Fruit fly (Drosophila melanogaster) whole organism, prepupa: ENCODE results near the gene CG9168.

ENCODE experiments used
- Blimp-1 ChIP-seq: fragments of 200-800 bp; sonication (Bioruptor generic); optimal IDR thresholded peaks from 3 replicates; lab custom pipeline; 2017; ENCODE audit warnings: missing biosample characterization, missing genetic modification characterization, mild to moderate bottlenecking, moderate library complexity, missing genetic modification reagents
- CG10631 ChIP-seq: fragments of 200-800 bp; sonication (Bioruptor generic); optimal IDR thresholded peaks from 2 replicates; lab custom pipeline; 2016; ENCODE audit warnings: missing biosample characterization, missing genetic modification characterization
- CG10669 ChIP-seq: fragments of 200-800 bp; sonication (Bioruptor generic); optimal IDR thresholded peaks from 3 replicates; lab custom pipeline; 2018; ENCODE audit warnings: missing biosample characterization, mild to moderate bottlenecking, missing genetic modification characterization, moderate library complexity
- CG11294 ChIP-seq: fragments of 200-800 bp; sonication (Bioruptor generic); IDR thresholded peaks from 2 replicates; pipeline ENCODE4 v1.3.6; 2022; ENCODE audit warnings: missing biosample characterization, missing genetic modification characterization
- CG11902 ChIP-seq: fragments of 200-800 bp; sonication (Bioruptor generic); optimal IDR thresholded peaks from 3 replicates; lab custom pipeline; 2016; ENCODE audit warnings: missing biosample characterization, missing genetic modification characterization
- CG15336 ChIP-seq: fragments of 200-800 bp; sonication (Bioruptor generic); IDR thresholded peaks from 2 replicates; pipeline ENCODE4 v1.3.6; 2022; ENCODE audit warnings: missing biosample characterization, missing genetic modification characterization
- CG1621 ChIP-seq: fragments of 200-800 bp; sonication (Bioruptor generic); optimal IDR thresholded peaks from 3 replicates; lab custom pipeline; 2018; ENCODE audit warnings: missing biosample characterization, mild to moderate bottlenecking, missing genetic modification characterization
- CG16779 ChIP-seq: fragments of 200-800 bp; sonication (Bioruptor generic); optimal IDR thresholded peaks from 3 replicates; lab custom pipeline; 2017; ENCODE audit warnings: missing biosample characterization, mild to moderate bottlenecking, missing genetic modification characterization
- CG3032 ChIP-seq: fragments of 200-800 bp; optimal IDR thresholded peaks from 2 replicates; lab custom pipeline; 2019; ENCODE audit warnings: missing biosample characterization, mild to moderate bottlenecking, missing genetic modification characterization, moderate library complexity
- CG31627 ChIP-seq: fragments of 200-800 bp; sonication (Bioruptor generic); optimal IDR thresholded peaks from 3 replicates; lab custom pipeline; 2016; ENCODE audit warnings: missing biosample characterization, missing genetic modification characterization
- CG32006 ChIP-seq: fragments of 200-800 bp; sonication (Bioruptor generic); optimal IDR thresholded peaks from 3 replicates; lab custom pipeline; 2017; ENCODE audit warnings: missing biosample characterization, mild to moderate bottlenecking, missing genetic modification characterization
- CG34406 ChIP-seq: fragments of 200-800 bp; sonication (Bioruptor generic); optimal IDR thresholded peaks from 3 replicates; lab custom pipeline; 2016; ENCODE audit warnings: missing biosample characterization, missing genetic modification characterization
- CG3919 ChIP-seq: fragments of 200-800 bp; sonication (Bioruptor generic); optimal IDR thresholded peaks from 3 replicates; lab custom pipeline; 2016; ENCODE audit warnings: missing biosample characterization, missing genetic modification characterization
- CG4318 ChIP-seq: fragments of 200-800 bp; sonication (Bioruptor generic); optimal IDR thresholded peaks from 3 replicates; lab custom pipeline; 2017; ENCODE audit warnings: missing biosample characterization, mild to moderate bottlenecking, missing genetic modification characterization
- CG6163 ChIP-seq: fragments of 200-800 bp; sonication (Bioruptor generic); IDR thresholded peaks from 3 replicates; pipeline ENCODE4 v1.3.6; 2022; ENCODE audit warnings: missing biosample characterization, missing genetic modification characterization
- CG6276 ChIP-seq: fragments of 200-800 bp; sonication (Bioruptor generic); optimal IDR thresholded peaks from 2 replicates; lab custom pipeline; 2017; ENCODE audit warnings: missing biosample characterization, mild to moderate bottlenecking, missing genetic modification characterization
- CG6792 ChIP-seq: fragments of 200-800 bp; sonication (Bioruptor generic); optimal IDR thresholded peaks from 3 replicates; lab custom pipeline; 2016; ENCODE audit warnings: missing biosample characterization, missing genetic modification characterization
- CG6808 ChIP-seq: fragments of 200-800 bp; sonication (Bioruptor generic); optimal IDR thresholded peaks from 3 replicates; lab custom pipeline; 2017; ENCODE audit warnings: missing biosample characterization, missing genetic modification characterization, mild to moderate bottlenecking, moderate library complexity, missing genetic modification reagents
- CG6854 ChIP-seq: fragments of 200-800 bp; sonication (Bioruptor generic); optimal IDR thresholded peaks from 2 replicates; lab custom pipeline; 2017; ENCODE audit warnings: missing biosample characterization, mild to moderate bottlenecking, missing genetic modification characterization
- CG7368 ChIP-seq: fragments of 200-800 bp; sonication (Bioruptor generic); optimal IDR thresholded peaks from 3 replicates; lab custom pipeline; 2016; ENCODE audit warnings: missing biosample characterization, missing genetic modification characterization
- CG8119 ChIP-seq: fragments of 200-800 bp; sonication (Bioruptor generic); IDR thresholded peaks from 3 replicates; pipeline ENCODE4 v1.3.6; 2022; ENCODE audit warnings: missing biosample characterization, missing genetic modification characterization
- CG8319 ChIP-seq: fragments of 200-800 bp; sonication (Bioruptor generic); optimal IDR thresholded peaks from 3 replicates; lab custom pipeline; 2016; ENCODE audit warnings: missing biosample characterization, missing genetic modification characterization
- CG8632 ChIP-seq: fragments of 200-800 bp; sonication (Bioruptor generic); optimal IDR thresholded peaks from 3 replicates; lab custom pipeline; 2016; ENCODE audit warnings: missing biosample characterization, missing genetic modification characterization
- CG9139 ChIP-seq: fragments of 200-800 bp; sonication (Bioruptor generic); optimal IDR thresholded peaks from 3 replicates; lab custom pipeline; 2017; ENCODE audit warnings: missing biosample characterization, mild to moderate bottlenecking, missing genetic modification characterization
- Eip75B ChIP-seq: fragments of 200-800 bp; sonication (Bioruptor generic); optimal IDR thresholded peaks from 3 replicates; lab custom pipeline; 2016; ENCODE audit warnings: missing biosample characterization, missing genetic modification characterization
- Eip93F ChIP-seq: fragments of 200-800 bp; sonication (Bioruptor generic); optimal IDR thresholded peaks from 2 replicates; lab custom pipeline; 2016; ENCODE audit warnings: missing biosample characterization, mild to moderate bottlenecking, missing genetic modification characterization
- Ets21C ChIP-seq: fragments of 200-800 bp; sonication (Bioruptor generic); optimal IDR thresholded peaks from 3 replicates; lab custom pipeline; 2016; ENCODE audit warnings: missing biosample characterization, missing genetic modification characterization
- Ets96B ChIP-seq: fragments of 200-800 bp; optimal IDR thresholded peaks from 2 replicates; lab custom pipeline; 2019; ENCODE audit warnings: missing biosample characterization, mild to moderate bottlenecking, missing genetic modification characterization, moderate library complexity
- Gug ChIP-seq: fragments of 200-800 bp; sonication (Bioruptor generic); IDR thresholded peaks from 2 replicates; pipeline ENCODE4 v1.3.6; 2022; ENCODE audit warnings: missing biosample characterization, missing genetic modification characterization
- Hr38 ChIP-seq: sonication (Bioruptor generic); optimal IDR thresholded peaks from 2 replicates; lab custom pipeline; 2016; ENCODE audit warnings: missing biosample characterization, missing genetic modification characterization
- Hr39 ChIP-seq: fragments of 200-800 bp; sonication (Bioruptor generic); optimal IDR thresholded peaks from 2 replicates; lab custom pipeline; 2016; ENCODE audit warnings: missing biosample characterization, missing genetic modification characterization
- Hr4 ChIP-seq: fragments of 200-800 bp; sonication (Bioruptor generic); optimal IDR thresholded peaks from 3 replicates; lab custom pipeline; 2016; ENCODE audit warnings: missing biosample characterization, missing genetic modification characterization
- Lpt ChIP-seq: fragments of 200-800 bp; sonication (Bioruptor generic); optimal IDR thresholded peaks from 3 replicates; lab custom pipeline; 2016; ENCODE audit warnings: missing biosample characterization, missing genetic modification characterization
- Met ChIP-seq: fragments of 200-800 bp; sonication (Bioruptor generic); optimal IDR thresholded peaks from 3 replicates; lab custom pipeline; 2016; ENCODE audit warnings: missing biosample characterization, missing genetic modification characterization
- OdsH ChIP-seq: fragments of 200-800 bp; sonication (Bioruptor generic); optimal IDR thresholded peaks from 3 replicates; lab custom pipeline; 2016; ENCODE audit warnings: missing biosample characterization, missing genetic modification characterization
- Smox ChIP-seq: fragments of 200-800 bp; sonication (Bioruptor generic); optimal IDR thresholded peaks from 3 replicates; lab custom pipeline; 2016; ENCODE audit warnings: missing biosample characterization, missing genetic modification characterization
- acj6 ChIP-seq: fragments of 200-800 bp; sonication (Bioruptor generic); optimal IDR thresholded peaks from 3 replicates; lab custom pipeline; 2016; ENCODE audit warnings: missing biosample characterization, missing genetic modification characterization
- dac ChIP-seq: fragments of 200-800 bp; sonication (Bioruptor generic); optimal IDR thresholded peaks from 2 replicates; lab custom pipeline; 2017; ENCODE audit warnings: missing biosample characterization, mild to moderate bottlenecking, missing genetic modification characterization
- dsx ChIP-seq: fragments of 200-800 bp; optimal IDR thresholded peaks from 3 replicates; lab custom pipeline; 2019; ENCODE audit warnings: missing biosample characterization, mild to moderate bottlenecking, missing genetic modification characterization, moderate library complexity; ENCODE audit not compliant: poor library complexity, severe bottlenecking
- eg ChIP-seq: fragments of 200-800 bp; sonication (Bioruptor generic); IDR thresholded peaks from 3 replicates; pipeline ENCODE4 v1.3.6; 2022; ENCODE audit warnings: missing biosample characterization, missing genetic modification characterization
- esn ChIP-seq: fragments of 200-800 bp; sonication (Bioruptor generic); optimal IDR thresholded peaks from 2 replicates; lab custom pipeline; 2016; ENCODE audit warnings: missing biosample characterization, mild to moderate bottlenecking, missing genetic modification characterization, moderate library complexity
- fd59A ChIP-seq: fragments of 200-800 bp; sonication (Bioruptor generic); optimal IDR thresholded peaks from 2 replicates; lab custom pipeline; 2017; ENCODE audit warnings: missing biosample characterization, mild to moderate bottlenecking, missing genetic modification characterization, missing genetic modification reagents
- fd85E ChIP-seq: fragments of 200-800 bp; sonication (Bioruptor generic); optimal IDR thresholded peaks from 3 replicates; lab custom pipeline; 2016; ENCODE audit warnings: missing biosample characterization, missing genetic modification characterization
- fkh ChIP-seq: fragments of 200-800 bp; sonication (Bioruptor generic); optimal IDR thresholded peaks from 3 replicates; lab custom pipeline; 2017; ENCODE audit warnings: missing biosample characterization, mild to moderate bottlenecking, missing genetic modification characterization, moderate library complexity
- lz ChIP-seq: fragments of 200-800 bp; sonication (Bioruptor generic); optimal IDR thresholded peaks from 3 replicates; lab custom pipeline; 2016; ENCODE audit warnings: missing biosample characterization, missing genetic modification characterization
- net ChIP-seq: fragments of 200-800 bp; sonication (Bioruptor generic); optimal IDR thresholded peaks from 3 replicates; lab custom pipeline; 2016; ENCODE audit warnings: missing biosample characterization, missing genetic modification characterization
- salr ChIP-seq, 2 experiments: fragments of 200-800 bp; sonication (Bioruptor generic); optimal IDR thresholded peaks; 3 replicates each; lab custom pipeline; 2016 to 2018; ENCODE audit warnings: missing biosample characterization in 2 of 2, missing genetic modification characterization in 2 of 2, mild to moderate bottlenecking in 1 of 2
- topi ChIP-seq: fragments of 200-800 bp; sonication (Bioruptor generic); optimal IDR thresholded peaks from 3 replicates; lab custom pipeline; 2016; ENCODE audit warnings: missing biosample characterization, missing genetic modification characterization
- vri ChIP-seq: fragments of 200-800 bp; sonication (Bioruptor generic); optimal IDR thresholded peaks from 3 replicates; lab custom pipeline; 2016; ENCODE audit warnings: missing biosample characterization, mild to moderate bottlenecking, missing genetic modification characterization

CG9168 gene

dm6 chr3L:1388094-1388493, 22.8 kb upstream of the CG9168 start (continued):
- TF ChIP-seq fd85E (GFP tag; lab: Kevin White, UChicago) (no peak), Eip93F (GFP tag; lab: Kevin White, UChicago) (peak; percentile 25), CG7368 (peak; percentile 2), lz (GFP tag; lab: Kevin White, UChicago) (peak; percentile 70), CG6808 (GFP tag; lab: Kevin White, UChicago) (peak; percentile 43), salr (GFP tag; optimal IDR thresholded peaks at IDR 0.05; lab: Kevin White, UChicago) (peak in 1 of 2 experiments; percentile 49), esn (GFP tag; lab: Kevin White, UChicago) (peak; percentile 81), CG10631 (GFP tag; lab: Kevin White, UChicago) (peak; percentile 61), CG6163 (GFP tag; lab: Robert Waterston, UW) (peak; percentile 67; the same call in 2 of the 3 replicates), CG31627 (GFP tag; lab: Kevin White, UChicago) (peak; percentile 83), CG6854 (no peak), Ets96B (tag; lab: Kevin White, UChicago) (peak; percentile 54), Hr38 (no peak), CG4318 (GFP tag; lab: Kevin White, UChicago) (no peak), CG6276 (GFP tag; lab: Kevin White, UChicago) (no peak), Met (GFP tag; lab: Kevin White, UChicago) (peak; percentile 87), CG3032 (tag; lab: Kevin White, UChicago) (peak; percentile 66)

dm6 chr3L:1388862-1389261, 22.0 kb upstream of the CG9168 start:
- no peak for TF ChIP-seq CG4318 (GFP tag; lab: Kevin White, UChicago)
- no peak for TF ChIP-seq Gug (GFP tag; lab: Robert Waterston, UW)
- no peak for TF ChIP-seq CG15336
- TF ChIP-seq CG31627 (GFP tag; lab: Kevin White, UChicago): peak; percentile 32
- TF ChIP-seq OdsH (GFP tag; lab: Kevin White, UChicago): no peak
- no peak for TF ChIP-seq eg (GFP tag; lab: Robert Waterston, UW)
- no peak for TF ChIP-seq Lpt
- TF ChIP-seq Hr4 (GFP tag; lab: Kevin White, UChicago): no peak
- TF ChIP-seq CG8119 (GFP tag; lab: Robert Waterston, UW): no peak
- TF ChIP-seq CG32006 (GFP tag; lab: Kevin White, UChicago): no peak
- peak; percentile 14 for TF ChIP-seq vri (GFP tag; lab: Kevin White, UChicago)
- no peak for TF ChIP-seq fkh
- no peak for TF ChIP-seq dac (GFP tag; lab: Kevin White, UChicago)
- TF ChIP-seq Blimp-1 (GFP tag; lab: Kevin White, UChicago): no peak
- no peak for TF ChIP-seq CG3032 (tag; lab: Kevin White, UChicago)
- TF ChIP-seq Hr39 (GFP tag; lab: Kevin White, UChicago): peak; percentile 54
- peak; percentile 13 for TF ChIP-seq acj6
- no peak for TF ChIP-seq CG8632
- peak; percentile 34 for TF ChIP-seq Met (GFP tag; lab: Kevin White, UChicago)
- TF ChIP-seq CG34406 (GFP tag; lab: Kevin White, UChicago): no peak
- no peak for TF ChIP-seq CG11902 (GFP tag; lab: Kevin White, UChicago)
- no peak for TF ChIP-seq dsx (GFP tag; lab: Kevin White, UChicago)
- no peak for TF ChIP-seq CG6808 (GFP tag; lab: Kevin White, UChicago)
- no peak for TF ChIP-seq CG7368
- no peak for TF ChIP-seq Eip75B (GFP tag; lab: Kevin White, UChicago)
- no peak for TF ChIP-seq fd59A (GFP tag; lab: Kevin White, UChicago)
- TF ChIP-seq net (GFP tag; lab: Kevin White, UChicago): no peak
- TF ChIP-seq CG16779: no peak
- peak; percentile 35 for TF ChIP-seq Smox (GFP tag; lab: Kevin White, UChicago)
- peak; percentile 27 for TF ChIP-seq Ets21C
- TF ChIP-seq CG6792: no peak
- TF ChIP-seq CG3919 (GFP tag; lab: Kevin White, UChicago): no peak
- peak; percentile 17 for TF ChIP-seq lz (GFP tag; lab: Kevin White, UChicago)
- TF ChIP-seq topi (GFP tag; lab: Kevin White, UChicago): peak; percentile 26
- no peak for TF ChIP-seq CG11294
- TF ChIP-seq CG10669 (GFP tag; lab: Kevin White, UChicago): no peak
- no peak for TF ChIP-seq CG1621
- peak; percentile 11 for TF ChIP-seq CG10631 (GFP tag; lab: Kevin White, UChicago)
- TF ChIP-seq Hr38: no peak
- TF ChIP-seq fd85E (GFP tag; lab: Kevin White, UChicago): no peak
- no peak for TF ChIP-seq CG6163 (GFP tag; lab: Robert Waterston, UW)
- TF ChIP-seq CG8319: no peak
- TF ChIP-seq CG9139 (GFP tag; lab: Kevin White, UChicago): no peak
